Worm (Caenorhabditis elegans) whole organism, mixed stage, embryonic: ENCODE measurements around the gene str-211.
"Not testable (repeated sequence)": the region's sequence is repeated elsewhere in the genome, so short reads cannot be mapped to it uniquely, and the experiment has no call there.

ENCODE experiments used
- blmp-1 ChIP-seq: fragments of 150-350 bp; optimal IDR thresholded peaks from 2 replicates; lab custom pipeline; 2014; ENCODE audit warnings: missing biosample characterization, missing genetic modification characterization
- drap-1 ChIP-seq: fragments of 200-800 bp; sonication (Bioruptor generic); optimal IDR thresholded peaks from 3 replicates; lab custom pipeline; 2018; ENCODE audit warnings: mild to moderate bottlenecking, missing genetic modification characterization, missing compliant biosample characterization
- flh-1 ChIP-seq: fragments of 200-800 bp; sonication (Bioruptor generic); optimal IDR thresholded peaks from 2 replicates; lab custom pipeline; 2018; ENCODE audit warnings: mild to moderate bottlenecking, missing genetic modification characterization, moderate library complexity, missing compliant biosample characterization
- lin-13 ChIP-seq: fragments of 150-350 bp; optimal IDR thresholded peaks from 2 replicates; lab custom pipeline; 2014; ENCODE audit warnings: missing biosample characterization, missing genetic modification characterization
- lin-32 ChIP-seq: fragments of 200-800 bp; sonication (Bioruptor generic); optimal IDR thresholded peaks from 2 replicates; lab custom pipeline; 2018; ENCODE audit warnings: mild to moderate bottlenecking, missing genetic modification characterization, missing compliant biosample characterization
- lsy-2 ChIP-seq: fragments of 150-350 bp; optimal IDR thresholded peaks from 2 replicates; lab custom pipeline; 2014; ENCODE audit warnings: missing biosample characterization, missing genetic modification characterization
- nhr-12 ChIP-seq: fragments of 150-350 bp; optimal IDR thresholded peaks from 2 replicates; lab custom pipeline; 2014; ENCODE audit warnings: missing biosample characterization, missing genetic modification characterization
- nhr-2 ChIP-seq: fragments of 150-350 bp; optimal IDR thresholded peaks from 2 replicates; lab custom pipeline; 2014; ENCODE audit warnings: missing biosample characterization, missing genetic modification characterization
- nhr-237 ChIP-seq: fragments of 150-350 bp; optimal IDR thresholded peaks from 2 replicates; lab custom pipeline; 2014; ENCODE audit warnings: missing biosample characterization, missing genetic modification characterization
- nhr-28 ChIP-seq: fragments of 150-350 bp; optimal IDR thresholded peaks from 2 replicates; lab custom pipeline; 2014; ENCODE audit warnings: missing biosample characterization, missing genetic modification characterization
- nhr-76 ChIP-seq: sonication (generic microtip); optimal IDR thresholded peaks from 2 replicates; lab custom pipeline; 2017; ENCODE audit warnings: missing biosample characterization, missing genetic modification characterization
- pha-4 ChIP-seq: fragments of 150-350 bp; optimal IDR thresholded peaks from 2 replicates; lab custom pipeline; 2018; ENCODE audit warnings: missing biosample characterization, missing genetic modification reagents, missing genetic modification characterization
- ztf-11 ChIP-seq: fragments of 150-350 bp; optimal IDR thresholded peaks from 2 replicates; lab custom pipeline; 2014; ENCODE audit warnings: missing biosample characterization, missing genetic modification characterization

ce11 chrV:4900020-4900419 lies 44.1 kb downstream of the str-211 start, which contains the start of gene ugt-10:
- TF ChIP-seq nhr-28 (tag; lab: Kevin White, UChicago); lsy-2; lin-13; drap-1 (GFP tag; lab: Kevin White, UChicago); blmp-1 (tag; lab: Kevin White, UChicago); nhr-237 (tag; lab: Kevin White, UChicago); nhr-2 (tag; lab: Kevin White, UChicago); ztf-11 (tag; lab: Kevin White, UChicago); lin-32 (GFP tag; lab: Kevin White, UChicago); flh-1 (GFP tag; lab: Kevin White, UChicago); nhr-12 (tag; lab: Kevin White, UChicago); nhr-76; pha-4 (tag; lab: Kevin White, UChicago): not testable (repeated sequence)
